Comparison of ENCODE assay signal across 1 fruit fly cellular context in genomic region chr2L:11589064-11589463, dm6.
TF ChIP-seq lines count a peak whose summit lies in the region.

No protein-coding gene starts in this region.

TF ChIP-seq in whole organism, embryonic, 481 proteins besides CTCF, POLR2A, EP300 and RAD21 (continued from another document):
- peak; percentile 47 for TF ChIP-seq CG2678 (tag; optimal IDR thresholded peaks at IDR 0.05; lab: Kevin White, UChicago)
- TF ChIP-seq dpn (GFP tag; optimal IDR thresholded peaks at IDR 0.05; lab: Kevin White, UChicago) = peak in 1 of 2 experiments; percentile 6
- TF ChIP-seq CG18262 (tag; optimal IDR thresholded peaks at IDR 0.05; lab: Kevin White, UChicago) = peak; percentile 26
- peak; percentile 12 for TF ChIP-seq CG30403 (GFP tag; optimal IDR thresholded peaks at IDR 0.05; lab: Kevin White, UChicago)
- TF ChIP-seq D (optimal IDR thresholded peaks at IDR 0.05; lab: Kevin White, UChicago) = no peak
- peak; percentile 6 for TF ChIP-seq D (GFP tag; optimal IDR thresholded peaks at IDR 0.05; lab: Kevin White, UChicago)
- peak; percentile 77 for TF ChIP-seq D19B (GFP tag; optimal IDR thresholded peaks at IDR 0.05; lab: Kevin White, UChicago)
- TF ChIP-seq Sox102F (GFP tag; optimal IDR thresholded peaks at IDR 0.05; lab: Kevin White, UChicago) = peak; percentile 42
- no peak for TF ChIP-seq CG12659 (GFP tag; optimal IDR thresholded peaks at IDR 0.05; lab: Kevin White, UChicago)
- TF ChIP-seq Med (GFP tag; lab: Kevin White, UChicago) = peak; percentile 39
- no peak for TF ChIP-seq sim (GFP tag; IDR thresholded peaks at IDR 0.05; lab: Robert Waterston, UW)
- no peak for TF ChIP-seq lilli (GFP tag; optimal IDR thresholded peaks at IDR 0.05; lab: Kevin White, UChicago)
- no peak for TF ChIP-seq CG12155 (GFP tag; optimal IDR thresholded peaks at IDR 0.05; lab: Kevin White, UChicago)
- peak; percentile 47 for TF ChIP-seq CG7839 (tag; optimal IDR thresholded peaks at IDR 0.05; lab: Kevin White, UChicago)
- TF ChIP-seq CG3281 (GFP tag; optimal IDR thresholded peaks at IDR 0.05; lab: Kevin White, UChicago) = peak; percentile 1
- peak; percentile 1 for TF ChIP-seq nerfin-1 (tag; optimal IDR thresholded peaks at IDR 0.05; lab: Kevin White, UChicago)
- peak; percentile 41 for TF ChIP-seq Oli (tag; optimal IDR thresholded peaks at IDR 0.05; lab: Kevin White, UChicago)
- TF ChIP-seq Blimp-1 (GFP tag; optimal IDR thresholded peaks at IDR 0.05; lab: Kevin White, UChicago) = peak; percentile 18
- TF ChIP-seq slbo (GFP tag; IDR thresholded peaks at IDR 0.05; lab: Robert Waterston, UW) = 0 out of 2 replicates have a peak, but pooled peaks have one; percentile 5
- TF ChIP-seq Hr51 (GFP tag; optimal IDR thresholded peaks at IDR 0.05; lab: Kevin White, UChicago) = peak in 1 of 2 experiments; percentile 51
- peak; percentile 13 for TF ChIP-seq oc (tag; optimal IDR thresholded peaks at IDR 0.05; lab: Kevin White, UChicago)
- TF ChIP-seq sens (GFP tag; lab: Kevin White, UChicago) = peak; percentile 36
- TF ChIP-seq gem (tag; optimal IDR thresholded peaks at IDR 0.05; lab: Kevin White, UChicago) = peak; percentile 53
- TF ChIP-seq CG17359 (tag; optimal IDR thresholded peaks at IDR 0.05; lab: Kevin White, UChicago) = peak; percentile 23
- peak; percentile 20 for TF ChIP-seq CG2712 (tag; optimal IDR thresholded peaks at IDR 0.05; lab: Kevin White, UChicago)
- 0 out of 3 replicates have a peak, but pooled peaks have one; percentile 42 for TF ChIP-seq dysf (GFP tag; IDR thresholded peaks at IDR 0.05; lab: Robert Waterston, UW)
- no peak for TF ChIP-seq HHEX (GFP tag; optimal IDR thresholded peaks at IDR 0.05; lab: Kevin White, UChicago)
